Fruit fly (Drosophila melanogaster) whole organism, embryonic: ENCODE data around the gene Rad17.

Source experiments
- BEAF-32 ChIP-seq: fragments of 200-800 bp; sonication (Bioruptor generic); optimal IDR thresholded peaks from 3 replicates; lab custom pipeline; 2017; ENCODE audit warnings: missing biosample characterization, missing genetic modification characterization, mild to moderate bottlenecking, moderate library complexity, missing genetic modification reagents
- Bdp1 ChIP-seq: fragments of 200-800 bp; sonication (Bioruptor generic); optimal IDR thresholded peaks from 3 replicates; lab custom pipeline; 2016; ENCODE audit warnings: missing biosample characterization, missing genetic modification characterization
- Bgb ChIP-seq: fragments of 200-800 bp; sonication (Bioruptor generic); IDR thresholded peaks from 2 replicates; pipeline ENCODE4 v1.3.6; 2022; ENCODE audit warnings: missing biosample characterization, missing genetic modification characterization; ENCODE audit not compliant: partially characterized antibody
- BtbVII ChIP-seq: fragments of 200-800 bp; sonication (Bioruptor generic); optimal IDR thresholded peaks from 3 replicates; lab custom pipeline; 2017; ENCODE audit warnings: missing biosample characterization, mild to moderate bottlenecking, missing genetic modification characterization
- C15 ChIP-seq: fragments of 200-800 bp; sonication (Bioruptor generic); IDR thresholded peaks from 3 replicates; pipeline ENCODE4 v1.3.6; 2022; ENCODE audit warnings: missing biosample characterization, missing genetic modification characterization
- CG11093 ChIP-seq: fragments of 200-800 bp; sonication (Bioruptor generic); IDR thresholded peaks from 3 replicates; pipeline ENCODE4 v1.3.6; 2022; ENCODE audit warnings: missing biosample characterization, missing genetic modification characterization
- CG13894 ChIP-seq: fragments of 200-800 bp; sonication (Bioruptor generic); optimal IDR thresholded peaks from 3 replicates; lab custom pipeline; 2018; ENCODE audit warnings: missing biosample characterization, mild to moderate bottlenecking, missing genetic modification characterization, moderate library complexity
- CG16815 ChIP-seq: fragments of 200-800 bp; sonication (Bioruptor generic); optimal IDR thresholded peaks from 3 replicates; lab custom pipeline; 2017; ENCODE audit warnings: missing biosample characterization, mild to moderate bottlenecking, missing genetic modification characterization
- CG18619 ChIP-seq: fragments of 200-800 bp; sonication (Bioruptor generic); optimal IDR thresholded peaks from 3 replicates; lab custom pipeline; 2017; ENCODE audit warnings: missing biosample characterization, mild to moderate bottlenecking, missing genetic modification characterization
- CG31224 ChIP-seq: fragments of 200-800 bp; sonication (Bioruptor generic); IDR thresholded peaks from 2 replicates; pipeline ENCODE4 v1.3.6; 2022; ENCODE audit warnings: missing biosample characterization, missing genetic modification characterization
- CG3281 ChIP-seq: fragments of 200-800 bp; sonication (Bioruptor generic); optimal IDR thresholded peaks from 3 replicates; lab custom pipeline; 2017; ENCODE audit warnings: missing biosample characterization, mild to moderate bottlenecking, missing genetic modification characterization
- CG5180 ChIP-seq: fragments of 200-800 bp; sonication (Bioruptor generic); optimal IDR thresholded peaks from 3 replicates; lab custom pipeline; 2017; ENCODE audit warnings: missing biosample characterization, missing genetic modification characterization, mild to moderate bottlenecking, moderate library complexity, missing genetic modification reagents
- CG5953 ChIP-seq: fragments of 200-800 bp; sonication (Bioruptor generic); IDR thresholded peaks from 2 replicates; pipeline ENCODE4 v1.3.6; 2022; ENCODE audit warnings: missing biosample characterization, missing genetic modification characterization
- CG9817 ChIP-seq: fragments of 200-800 bp; sonication (Bioruptor generic); optimal IDR thresholded peaks from 2 replicates; lab custom pipeline; 2018; ENCODE audit warnings: missing biosample characterization, mild to moderate bottlenecking, missing genetic modification characterization, moderate library complexity
- CTCF ChIP-seq: fragments of 200-800 bp; sonication (Bioruptor generic); optimal IDR thresholded peaks from 2 replicates; lab custom pipeline; 2017; ENCODE audit warnings: missing biosample characterization, mild to moderate bottlenecking, missing genetic modification characterization, moderate library complexity
- CkIIα-i1 ChIP-seq: fragments of 200-800 bp; sonication (Bioruptor generic); IDR thresholded peaks from 2 replicates; pipeline ENCODE4 v1.3.6; 2022; ENCODE audit warnings: missing biosample characterization, missing genetic modification characterization
- Dad ChIP-seq: fragments of 200-800 bp; sonication (Bioruptor generic); optimal IDR thresholded peaks from 3 replicates; lab custom pipeline; 2016; ENCODE audit warnings: missing biosample characterization, missing genetic modification characterization
- Dbx ChIP-seq: fragments of 200-800 bp; sonication (Bioruptor generic); IDR thresholded peaks from 3 replicates; pipeline ENCODE4 v1.3.6; 2022; ENCODE audit warnings: missing biosample characterization, missing genetic modification characterization
- Dp ChIP-seq: fragments of 200-800 bp; sonication (Bioruptor generic); optimal IDR thresholded peaks from 2 replicates; lab custom pipeline; 2018; ENCODE audit warnings: missing biosample characterization, mild to moderate bottlenecking, missing genetic modification characterization, moderate library complexity
- Ets97D ChIP-seq: fragments of 200-800 bp; sonication (Bioruptor generic); optimal IDR thresholded peaks from 3 replicates; lab custom pipeline; 2016; ENCODE audit warnings: missing biosample characterization, missing genetic modification characterization
- HLH4C ChIP-seq: fragments of 200-800 bp; sonication (Bioruptor generic); IDR thresholded peaks from 3 replicates; pipeline ENCODE4 v1.3.6; 2022; ENCODE audit warnings: missing biosample characterization, missing genetic modification characterization; ENCODE audit not compliant: partially characterized antibody
- Hmr ChIP-seq: fragments of 200-800 bp; sonication (Bioruptor generic); optimal IDR thresholded peaks from 3 replicates; lab custom pipeline; 2017; ENCODE audit warnings: mild to moderate bottlenecking, missing biosample characterization, missing genetic modification reagents, missing genetic modification characterization
- Hr39 ChIP-seq: fragments of >200 bp; optimal IDR thresholded peaks from 2 replicates; lab custom pipeline; 2017
- Mad ChIP-seq: fragments of 200-800 bp; sonication (Bioruptor generic); optimal IDR thresholded peaks from 2 replicates; lab custom pipeline; 2016; ENCODE audit warnings: missing biosample characterization, missing genetic modification characterization
- Meics ChIP-seq: fragments of 200-800 bp; sonication (Bioruptor generic); optimal IDR thresholded peaks from 2 replicates; lab custom pipeline; 2017; ENCODE audit warnings: missing biosample characterization, mild to moderate bottlenecking, missing genetic modification characterization
- Nf-YA ChIP-seq: fragments of 200-800 bp; sonication (Bioruptor generic); IDR thresholded peaks from 2 replicates; pipeline ENCODE4 v1.3.6; 2022; ENCODE audit warnings: missing biosample characterization, missing genetic modification characterization
- Nf-YB ChIP-seq: fragments of 200-800 bp; sonication (Bioruptor generic); optimal IDR thresholded peaks from 3 replicates; lab custom pipeline; 2019; ENCODE audit warnings: missing biosample characterization, mild to moderate bottlenecking, missing genetic modification characterization, moderate library complexity
- Ptx1 ChIP-seq: fragments of 200-800 bp; sonication (Bioruptor generic); IDR thresholded peaks from 2 replicates; pipeline ENCODE4 v1.3.6; 2022; ENCODE audit warnings: missing biosample characterization, missing genetic modification characterization
- Ssrp ChIP-seq: fragments of 200-800 bp; sonication (Bioruptor generic); optimal IDR thresholded peaks from 2 replicates; lab custom pipeline; 2018; ENCODE audit warnings: missing biosample characterization, mild to moderate bottlenecking, missing genetic modification characterization, moderate library complexity
- Stat92E ChIP-seq, 3 experiments: fragments of >200 bp in 2 of 3; fragments of 200-800 bp in 1 of 3; sonication (Bioruptor generic) in 1 of 3; optimal IDR thresholded peaks; 2 replicates each; lab custom pipeline; 2017 to 2019; ENCODE audit warnings: missing biosample characterization in 3 of 3, missing genetic modification characterization in 3 of 3, mild to moderate bottlenecking in 1 of 3, moderate library complexity in 1 of 3
- Vsx1 ChIP-seq: fragments of 200-800 bp; sonication (Bioruptor generic); optimal IDR thresholded peaks from 2 replicates; lab custom pipeline; 2017; ENCODE audit warnings: missing biosample characterization, mild to moderate bottlenecking, missing genetic modification characterization, missing genetic modification reagents
- amos ChIP-seq: fragments of 200-800 bp; sonication (Bioruptor generic); IDR thresholded peaks from 2 replicates; pipeline ENCODE4 v1.3.6; 2022; ENCODE audit warnings: missing biosample characterization, missing genetic modification characterization; ENCODE audit not compliant: partially characterized antibody
- bbx ChIP-seq: fragments of 200-800 bp; sonication (Bioruptor generic); IDR thresholded peaks from 2 replicates; pipeline ENCODE4 v1.3.6; 2022; ENCODE audit warnings: missing biosample characterization, missing genetic modification characterization; ENCODE audit not compliant: partially characterized antibody
- dpn ChIP-seq, 2 experiments: fragments of 200-800 bp; sonication (Bioruptor generic); optimal IDR thresholded peaks; 3 replicates each; lab custom pipeline; 2016; ENCODE audit warnings: missing biosample characterization in 2 of 2, missing genetic modification characterization in 2 of 2
- fd96Cb ChIP-seq: fragments of 200-800 bp; sonication (Bioruptor generic); optimal IDR thresholded peaks from 2 replicates; lab custom pipeline; 2018; ENCODE audit warnings: missing biosample characterization, mild to moderate bottlenecking, missing genetic modification characterization, moderate library complexity
- gcm ChIP-seq: fragments of 200-800 bp; sonication (Bioruptor generic); optimal IDR thresholded peaks from 2 replicates; lab custom pipeline; 2019; ENCODE audit warnings: missing biosample characterization, mild to moderate bottlenecking, missing genetic modification characterization, moderate library complexity
- inv ChIP-seq: fragments of 200-800 bp; sonication (Bioruptor generic); IDR thresholded peaks from 2 replicates; pipeline ENCODE4 v1.3.6; 2022; ENCODE audit warnings: missing biosample characterization, missing genetic modification characterization; ENCODE audit not compliant: partially characterized antibody
- lbe ChIP-seq: fragments of 200-800 bp; sonication (Bioruptor generic); optimal IDR thresholded peaks from 2 replicates; lab custom pipeline; 2016; ENCODE audit warnings: missing biosample characterization, mild to moderate bottlenecking, missing genetic modification characterization
- lmd ChIP-seq: fragments of 200-800 bp; sonication (Bioruptor generic); IDR thresholded peaks from 2 replicates; pipeline ENCODE4 v1.3.6; 2022; ENCODE audit warnings: missing biosample characterization, missing genetic modification characterization
- maf-S ChIP-seq: fragments of 200-800 bp; sonication (Bioruptor generic); optimal IDR thresholded peaks from 2 replicates; lab custom pipeline; 2016; ENCODE audit warnings: missing biosample characterization, missing genetic modification characterization
- nau ChIP-seq: fragments of 200-800 bp; sonication (Bioruptor generic); optimal IDR thresholded peaks from 3 replicates; lab custom pipeline; 2017; ENCODE audit warnings: missing biosample characterization, mild to moderate bottlenecking, missing genetic modification characterization, missing genetic modification reagents
- nerfin-1 ChIP-seq: fragments of 200-800 bp; sonication (Bioruptor generic); optimal IDR thresholded peaks from 3 replicates; lab custom pipeline; 2019; ENCODE audit warnings: missing biosample characterization, mild to moderate bottlenecking, missing genetic modification characterization, moderate library complexity
- p53 ChIP-seq: fragments of 200-800 bp; sonication (Bioruptor generic); optimal IDR thresholded peaks from 2 replicates; lab custom pipeline; 2016; ENCODE audit warnings: missing biosample characterization, missing genetic modification characterization
- stwl ChIP-seq: fragments of 200-800 bp; sonication (Bioruptor generic); optimal IDR thresholded peaks from 3 replicates; lab custom pipeline; 2018; ENCODE audit warnings: missing biosample characterization, mild to moderate bottlenecking, missing genetic modification characterization, moderate library complexity
- tap ChIP-seq: fragments of 200-800 bp; optimal IDR thresholded peaks from 3 replicates; lab custom pipeline; 2019; ENCODE audit warnings: missing biosample characterization, mild to moderate bottlenecking, missing genetic modification characterization, moderate library complexity
- tgo ChIP-seq: fragments of 200-800 bp; sonication (Bioruptor generic); IDR thresholded peaks from 3 replicates; pipeline ENCODE4 v1.3.6; 2022; ENCODE audit warnings: missing biosample characterization, missing genetic modification characterization
- tio ChIP-seq: fragments of 200-800 bp; sonication (Bioruptor generic); optimal IDR thresholded peaks from 2 replicates; lab custom pipeline; 2017; ENCODE audit warnings: missing biosample characterization, missing genetic modification characterization, inconsistent platforms
- trem ChIP-seq: fragments of 200-800 bp; optimal IDR thresholded peaks from 3 replicates; lab custom pipeline; 2019; ENCODE audit warnings: missing biosample characterization, mild to moderate bottlenecking, missing genetic modification characterization, moderate library complexity
- unpg ChIP-seq: fragments of 200-800 bp; sonication (Bioruptor generic); optimal IDR thresholded peaks from 3 replicates; lab custom pipeline; 2018; ENCODE audit warnings: missing biosample characterization, mild to moderate bottlenecking, missing genetic modification characterization, moderate library complexity
- yki ChIP-seq: fragments of >200 bp; optimal IDR thresholded peaks from 3 replicates; lab custom pipeline; 2018
- zen2 ChIP-seq: fragments of 200-800 bp; sonication (Bioruptor generic); IDR thresholded peaks from 3 replicates; pipeline ENCODE4 v1.3.6; 2022; ENCODE audit warnings: missing biosample characterization, missing genetic modification characterization; ENCODE audit not compliant: partially characterized antibody

The Rad17 gene

dm6 chr3R:14624088-14624619, 38.8 kb downstream of the Rad17 start (continued):
- TF ChIP-seq stwl (tag; lab: Kevin White, UChicago), result no peak
- no peak for TF ChIP-seq inv (GFP tag; lab: Robert Waterston, UW)
- no peak for TF ChIP-seq HLH4C (GFP tag; lab: Robert Waterston, UW)
- no peak for TF ChIP-seq Dbx (GFP tag; lab: Robert Waterston, UW)
- TF ChIP-seq Meics (GFP tag; lab: Kevin White, UChicago), result no peak
- TF ChIP-seq Ets97D (GFP tag; lab: Kevin White, UChicago), result no peak
- no peak for TF ChIP-seq CG9817 (tag; lab: Kevin White, UChicago)
- no peak for TF ChIP-seq zen2
- TF ChIP-seq CG16815 (GFP tag; lab: Kevin White, UChicago), result peak; percentile 78
- TF ChIP-seq CTCF (GFP tag; lab: Kevin White, UChicago), result no peak
- no peak for TF ChIP-seq CG31224 (GFP tag; lab: Robert Waterston, UW)
- TF ChIP-seq nerfin-1 (tag; lab: Kevin White, UChicago), result no peak
- TF ChIP-seq lbe, result peak; percentile 56
- no peak for TF ChIP-seq BtbVII (GFP tag; lab: Kevin White, UChicago)
- TF ChIP-seq tio (GFP tag; lab: Kevin White, UChicago), result peak; percentile 67
- TF ChIP-seq bbx, result no peak
- TF ChIP-seq Hr39, result no peak
- TF ChIP-seq tap (tag; lab: Kevin White, UChicago), result no peak
- TF ChIP-seq yki, result no peak
- no peak for TF ChIP-seq CG13894
- no peak for TF ChIP-seq Bgb (GFP tag; lab: Robert Waterston, UW)
- peak; percentile 35 for TF ChIP-seq Nf-YB
- no peak for TF ChIP-seq p53
- TF ChIP-seq CG18619 (GFP tag; lab: Kevin White, UChicago), result peak; percentile 15
- TF ChIP-seq Nf-YA (GFP tag; lab: Robert Waterston, UW), result no peak
- no peak for TF ChIP-seq C15
- peak in 1 of 3 experiments; percentile 31 for TF ChIP-seq Stat92E (GFP tag; optimal IDR thresholded peaks at IDR 0.05; lab: Kevin White, UChicago)
- TF ChIP-seq CG3281 (GFP tag; lab: Kevin White, UChicago), result no peak
- no peak for TF ChIP-seq CkIIα-i1 (GFP tag; lab: Robert Waterston, UW)
- no peak for TF ChIP-seq tgo (GFP tag; lab: Robert Waterston, UW)
- no peak for TF ChIP-seq CG11093 (GFP tag; lab: Robert Waterston, UW)
- TF ChIP-seq trem (tag; lab: Kevin White, UChicago), result peak; percentile 26
- peak; percentile 44 for TF ChIP-seq fd96Cb (tag; lab: Kevin White, UChicago)
- peak; percentile 36 for TF ChIP-seq Mad
- TF ChIP-seq lmd (GFP tag; lab: Robert Waterston, UW), result no peak; the same call in 1 of the 2 replicates
- TF ChIP-seq CG5953, result no peak
- TF ChIP-seq Dp (GFP tag; lab: Kevin White, UChicago), result no peak
- peak; percentile 15 for TF ChIP-seq Vsx1 (GFP tag; lab: Kevin White, UChicago)
- no peak for TF ChIP-seq BEAF-32 (GFP tag; lab: Kevin White, UChicago)
- no peak for TF ChIP-seq unpg (GFP tag; lab: Kevin White, UChicago)
- no peak for TF ChIP-seq nau (GFP tag; lab: Kevin White, UChicago)
- peak; percentile 7 to 41 for TF ChIP-seq dpn (GFP tag; optimal IDR thresholded peaks at IDR 0.05; lab: Kevin White, UChicago)
- no peak for TF ChIP-seq amos (GFP tag; lab: Robert Waterston, UW)
- TF ChIP-seq Dad (GFP tag; lab: Kevin White, UChicago), result no peak
- TF ChIP-seq CG5180 (GFP tag; lab: Kevin White, UChicago), result no peak
- no peak for TF ChIP-seq Bdp1 (GFP tag; lab: Kevin White, UChicago)
- peak; percentile 46 for TF ChIP-seq Ptx1 (GFP tag; lab: Robert Waterston, UW)
- TF ChIP-seq Ssrp (tag; lab: Kevin White, UChicago), result peak; percentile 63
- TF ChIP-seq Hmr (GFP tag; lab: Kevin White, UChicago), result no peak
- TF ChIP-seq maf-S (GFP tag; lab: Kevin White, UChicago), result peak; percentile 12
- TF ChIP-seq gcm, result peak; percentile 65
